Fruit fly (Drosophila melanogaster): ENCODE results near the gene synr.

DNA sequence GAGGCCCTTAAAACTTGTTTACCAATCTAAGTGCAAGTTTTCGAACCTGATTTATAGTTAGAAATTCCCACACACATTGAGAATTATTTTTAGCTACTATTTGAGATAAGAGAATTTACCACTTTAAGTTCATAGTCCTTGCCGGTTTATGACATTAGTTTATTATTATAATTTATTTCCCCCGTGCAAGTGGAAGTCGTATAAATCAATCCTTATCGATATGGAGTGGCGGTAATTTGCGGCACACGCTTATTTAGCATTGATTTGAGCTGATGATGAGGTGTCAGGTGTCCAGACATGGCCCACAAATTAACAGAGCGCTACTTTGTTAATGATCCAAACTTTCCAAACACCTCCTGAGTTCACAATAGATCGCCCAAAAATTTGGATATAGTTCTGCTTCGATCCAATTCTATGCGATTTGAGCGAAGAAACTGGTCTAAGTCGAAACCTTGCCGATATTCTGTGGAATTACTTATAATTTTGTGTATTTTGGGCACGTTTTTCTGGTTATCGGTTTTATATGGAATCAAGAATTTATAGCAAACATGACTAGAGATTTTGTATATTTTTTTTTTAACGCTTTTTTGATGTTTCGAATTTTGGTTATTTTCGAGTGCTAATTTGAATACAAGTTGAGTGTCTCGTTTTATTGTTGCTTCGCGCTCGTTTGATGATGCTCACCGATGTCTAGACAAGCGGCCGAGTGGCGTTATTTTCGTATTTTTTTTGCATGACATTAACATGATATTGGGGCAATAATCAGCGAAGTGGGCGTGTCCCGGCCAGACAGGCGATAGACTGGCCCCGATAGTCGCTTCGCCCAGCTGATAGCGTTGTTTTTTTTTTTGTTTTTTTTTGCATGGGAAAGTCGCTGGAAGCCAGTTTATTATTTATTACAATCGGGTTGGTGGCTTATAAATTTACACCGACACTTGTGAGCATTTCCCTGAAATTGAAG is 42.7 kb upstream of the synr start:
- no peak for TF ChIP-seq Mnt (GFP tag; optimal IDR thresholded peaks at IDR 0.05)
- no peak for TF ChIP-seq tj (GFP tag; optimal IDR thresholded peaks at IDR 0.05)
- no peak for TF ChIP-seq Clk (GFP tag; optimal IDR thresholded peaks at IDR 0.05)
- TF ChIP-seq kay (GFP tag; ENCODE audit: borderline replicate concordance) = no peak
- TF ChIP-seq cnc (optimal IDR thresholded peaks at IDR 0.05) = no peak
- TF ChIP-seq CG7101 (tag; optimal IDR thresholded peaks at IDR 0.05) = no peak
- TF ChIP-seq Crg-1 (GFP tag; optimal IDR thresholded peaks at IDR 0.05) = no peak
- TF ChIP-seq CG14711 (tag; optimal IDR thresholded peaks at IDR 0.05) = no peak
- TF ChIP-seq cic (GFP tag; optimal IDR thresholded peaks at IDR 0.05) = no peak
- TF ChIP-seq toe (GFP tag; optimal IDR thresholded peaks at IDR 0.05) = no peak
- TF ChIP-seq CG11617 (GFP tag; optimal IDR thresholded peaks at IDR 0.05) = no peak

Data from whole organism, adult.